Worm (Caenorhabditis elegans) whole organism, late embryonic: ENCODE measurements around the gene jmjd-1.1.

Experiments used
- ama-1 ChIP-seq: fragments of 150-350 bp; optimal IDR thresholded peaks from 2 replicates; lab custom pipeline; 2014
- ets-4 ChIP-seq: sonication (generic microtip); optimal IDR thresholded peaks from 2 replicates; lab custom pipeline; 2016; ENCODE audit warnings: missing genetic modification characterization, missing compliant biosample characterization

- no peak for TF ChIP-seq ets-4 (tag; lab: Kevin White, UChicago)
- TF ChIP-seq ama-1 (lab: Kevin White, UChicago) = no peak
These were observed 15.9 kb upstream of the jmjd-1.1 start, which contains the start of gene F43G6.4 for ce11 chrII:11790458-11790857.
